Fruit fly (Drosophila melanogaster): ENCODE measurements around the gene Agpat1.

DNA sequence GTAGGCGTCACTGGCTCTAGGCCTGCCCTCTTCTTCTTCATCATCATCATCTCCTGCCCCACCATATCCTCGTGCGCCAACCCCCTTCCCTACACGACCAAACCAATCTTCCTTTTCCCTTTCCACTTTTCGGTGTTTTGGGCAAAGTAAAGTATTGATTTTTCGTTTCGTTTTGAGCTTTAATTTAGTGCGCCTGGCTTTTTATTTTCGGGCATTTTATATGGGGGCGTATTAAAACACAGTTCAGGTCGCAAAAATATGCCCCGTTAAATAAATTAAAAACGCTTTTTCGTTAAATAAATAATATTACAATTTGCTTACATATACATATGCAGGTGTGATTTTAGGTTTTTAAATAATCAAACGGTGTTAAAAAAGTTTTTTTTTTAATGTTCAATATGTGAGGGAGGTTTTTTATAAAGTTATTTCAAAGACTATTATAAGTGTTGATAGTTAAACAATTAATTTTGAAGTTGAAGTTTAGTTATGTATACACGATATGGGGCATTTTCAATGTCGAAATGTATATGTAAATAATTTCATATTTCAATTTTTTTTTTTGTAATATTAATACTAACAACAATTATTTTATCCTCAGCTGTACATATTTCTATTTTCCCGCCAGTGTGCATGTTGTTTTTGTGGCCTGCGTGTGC is 27.2 kb upstream of the Agpat1 start:
- TF ChIP-seq CG11294 (GFP tag; IDR thresholded peaks at IDR 0.05), result no peak; the same call in 1 of the 2 replicates
- peak; percentile 44 for TF ChIP-seq CG3919 (GFP tag; optimal IDR thresholded peaks at IDR 0.05)
- TF ChIP-seq dsx (GFP tag; optimal IDR thresholded peaks at IDR 0.05; ENCODE audit: poor library complexity, severe bottlenecking), result no peak
- TF ChIP-seq CG3032 (tag; optimal IDR thresholded peaks at IDR 0.05), result peak; percentile 17
- peak in 1 of 2 experiments; percentile 30 for TF ChIP-seq salr (GFP tag; optimal IDR thresholded peaks at IDR 0.05)
- TF ChIP-seq CG31627 (GFP tag; optimal IDR thresholded peaks at IDR 0.05), result peak; percentile 43
